Fruit fly (Drosophila melanogaster): ENCODE measurements around the gene RtGEF.

RtGEF gene

DNA sequence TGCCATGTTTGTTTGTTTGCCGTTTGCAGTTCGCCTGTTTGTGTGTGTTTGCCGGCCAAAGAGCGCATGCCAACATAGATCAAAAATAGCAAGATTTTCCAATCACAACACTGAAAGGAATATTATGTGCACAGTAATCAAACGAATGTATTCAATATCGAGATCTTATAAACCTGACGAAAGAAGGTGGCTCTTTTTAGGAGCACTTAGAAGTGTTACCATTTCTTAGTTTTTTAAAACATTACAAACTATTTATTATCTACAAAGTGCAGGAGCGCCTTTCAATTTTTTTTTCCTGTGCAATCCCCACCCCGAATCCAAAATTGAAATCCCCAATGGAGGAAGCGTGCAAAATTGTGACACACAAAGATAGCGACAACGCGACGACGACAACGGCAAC is 9.6 kb upstream of the RtGEF start:
- TF ChIP-seq Drgx (GFP tag; IDR thresholded peaks at IDR 0.05) (peak; percentile 87), CG2129 (GFP tag; IDR thresholded peaks at IDR 0.05; ENCODE audit: partially characterized antibody) (no peak), danr (GFP tag; IDR thresholded peaks at IDR 0.05) (no peak), CG7357 (GFP tag; IDR thresholded peaks at IDR 0.05) (0 out of 3 replicates have a peak, but pooled peaks have one; percentile 20), bsh (GFP tag; optimal IDR thresholded peaks at IDR 0.05) (peak in 1 of 2 experiments; percentile 49), CG10274 (GFP tag; optimal IDR thresholded peaks at IDR 0.05) (no peak)

DNA sequence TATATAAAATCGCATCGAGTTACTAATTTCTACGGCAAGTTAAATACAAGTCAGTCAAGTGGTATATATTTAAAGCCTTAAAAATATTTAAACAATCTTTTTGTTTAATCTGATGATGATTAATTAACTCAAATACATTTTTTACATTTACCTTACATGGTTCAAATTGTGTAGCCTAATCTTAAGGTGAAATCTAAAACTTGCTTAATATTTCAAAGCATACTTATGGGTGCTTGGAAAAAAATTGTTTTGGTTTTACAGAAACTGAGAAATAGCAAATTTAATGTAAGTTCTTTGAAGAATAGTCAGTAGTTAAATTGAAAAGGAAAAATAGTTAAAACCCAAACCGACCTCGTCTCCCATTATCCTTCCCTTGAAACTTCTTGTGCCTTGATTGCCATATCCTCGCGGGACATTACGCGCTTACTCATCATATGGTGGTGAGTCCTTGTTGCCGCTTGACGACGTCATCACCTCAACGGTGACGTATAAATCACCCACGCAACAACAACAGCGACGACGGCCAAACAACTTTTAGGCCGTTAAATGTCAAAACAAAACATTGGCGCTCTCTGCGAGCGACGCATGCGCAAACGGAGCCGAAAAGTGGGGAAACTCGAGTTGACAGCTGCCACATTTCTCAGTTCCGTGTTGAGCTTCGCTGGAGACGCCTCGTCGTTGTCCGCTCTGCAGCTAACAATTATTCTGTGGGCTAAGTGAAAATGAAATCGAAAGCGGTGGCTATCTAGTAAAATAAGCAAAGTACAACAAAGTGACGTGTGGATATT is 8.8 kb upstream of the RtGEF start:
- TF ChIP-seq Atf3 (GFP tag; optimal IDR thresholded peaks at IDR 0.05) (no peak), CG10462 (GFP tag; optimal IDR thresholded peaks at IDR 0.05) (no peak), Gsc (GFP tag; IDR thresholded peaks at IDR 0.05) (no peak), Ptx1 (GFP tag; IDR thresholded peaks at IDR 0.05) (no peak), grn (GFP tag; optimal IDR thresholded peaks at IDR 0.05) (peak; percentile 81), sc (optimal IDR thresholded peaks at IDR 0.05) (no peak), sc (GFP tag; optimal IDR thresholded peaks at IDR 0.05) (no peak), CG10321 (GFP tag; IDR thresholded peaks at IDR 0.05) (no peak), wek (GFP tag; optimal IDR thresholded peaks at IDR 0.05) (no peak), tna (GFP tag; IDR thresholded peaks at IDR 0.05; ENCODE audit: partially characterized antibody) (no peak), CG17186 (GFP tag; optimal IDR thresholded peaks at IDR 0.05) (no peak), kni (GFP tag; optimal IDR thresholded peaks at IDR 0.05) (no peak), Jarid2 (GFP tag; optimal IDR thresholded peaks at IDR 0.05) (peak; percentile 58), CG15479 (GFP tag; optimal IDR thresholded peaks at IDR 0.05) (no peak), CTCF (GFP tag; optimal IDR thresholded peaks at IDR 0.05) (peak; percentile 62), CG12659 (GFP tag; optimal IDR thresholded peaks at IDR 0.05) (no peak), yki (optimal IDR thresholded peaks at IDR 0.05) (no peak), CG16779 (GFP tag; IDR thresholded peaks at IDR 0.05) (0 out of 2 replicates have a peak, but pooled peaks have one; percentile 3), kay (GFP tag; optimal IDR thresholded peaks at IDR 0.05) (peak; percentile 8), CG9876 (GFP tag; optimal IDR thresholded peaks at IDR 0.05) (no peak), HmgZ (tag; optimal IDR thresholded peaks at IDR 0.05) (peak; percentile 12), PHDP (tag; optimal IDR thresholded peaks at IDR 0.05) (no peak), bbx (GFP tag; IDR thresholded peaks at IDR 0.05; ENCODE audit: partially characterized antibody) (peak; percentile 18; the same call in 1 of the 2 replicates), BtbVII (GFP tag; optimal IDR thresholded peaks at IDR 0.05) (peak; percentile 72), lilli (GFP tag; optimal IDR thresholded peaks at IDR 0.05) (no peak), CG4328 (GFP tag; optimal IDR thresholded peaks at IDR 0.05) (no peak), chinmo (GFP tag; IDR thresholded peaks at IDR 0.05; ENCODE audit: partially characterized antibody) (0 out of 4 replicates have a peak, but pooled peaks have one; percentile 18), Adf1 (GFP tag; IDR thresholded peaks at IDR 0.05) (no peak), p53 (GFP tag; optimal IDR thresholded peaks at IDR 0.05) (no peak), stwl (tag; optimal IDR thresholded peaks at IDR 0.05) (peak; percentile 37), CG31365 (tag; optimal IDR thresholded peaks at IDR 0.05) (no peak), crc (GFP tag; optimal IDR thresholded peaks at IDR 0.05) (no peak), CG4360 (GFP tag; IDR thresholded peaks at IDR 0.05) (peak; percentile 66), CG14050 (GFP tag; IDR thresholded peaks at IDR 0.05) (no peak), ewg (GFP tag; optimal IDR thresholded peaks at IDR 0.05) (peak; percentile 88), Xbp1 (GFP tag; optimal IDR thresholded peaks at IDR 0.05) (no peak), Blimp-1 (GFP tag; optimal IDR thresholded peaks at IDR 0.05) (peak; percentile 66), CG13894 (tag; optimal IDR thresholded peaks at IDR 0.05) (peak; percentile 20), Fer1 (GFP tag; optimal IDR thresholded peaks at IDR 0.05) (peak; percentile 61), CG3163 (GFP tag; optimal IDR thresholded peaks at IDR 0.05) (no peak), CG12071 (GFP tag; optimal IDR thresholded peaks at IDR 0.05) (no peak), hth (optimal IDR thresholded peaks at IDR 0.05) (no peak), wdn (GFP tag; IDR thresholded peaks at IDR 0.05) (no peak)
